Fruit fly (Drosophila melanogaster): Measurements from ENCODE around the gene CG12951.

The CG12951 gene

dm6 chr3R:9328411-9328810 is 1.7 kb downstream of the CG12951 start, which contains the start of gene CG8861:
Gene CG8861, minus strand, starts transcription at chr3R:9328511.
- TF ChIP-seq usp (GFP tag; optimal IDR thresholded peaks at IDR 0.05), result no peak
- no peak for TF ChIP-seq psq (optimal IDR thresholded peaks at IDR 0.05)
- no peak for TF ChIP-seq Dll (optimal IDR thresholded peaks at IDR 0.05)
- TF ChIP-seq EcR (GFP tag; optimal IDR thresholded peaks at IDR 0.05), result no peak
- TF ChIP-seq pan (optimal IDR thresholded peaks at IDR 0.05), result no peak
- TF ChIP-seq CG8478 (optimal IDR thresholded peaks at IDR 0.05), result no peak

dm6 chr3R:9321470-9321869 is 8.7 kb downstream of the CG12951 start, which contains the start of gene HP1e:
Gene HP1e, plus strand, starts transcription at chr3R:9321770.
- TF ChIP-seq CG8478 (optimal IDR thresholded peaks at IDR 0.05) (no peak), Dll (optimal IDR thresholded peaks at IDR 0.05) (no peak), psq (optimal IDR thresholded peaks at IDR 0.05) (no peak), EcR (GFP tag; optimal IDR thresholded peaks at IDR 0.05) (no peak), pan (optimal IDR thresholded peaks at IDR 0.05) (no peak), usp (GFP tag; optimal IDR thresholded peaks at IDR 0.05) (no peak)

dm6 chr3R:9297163-9297562 is 33.0 kb downstream of the CG12951 start:
- no peak for TF ChIP-seq usp (GFP tag; optimal IDR thresholded peaks at IDR 0.05)

dm6 chr3R:9287710-9288109 is 42.4 kb downstream of the CG12951 start:
- TF ChIP-seq Dll (optimal IDR thresholded peaks at IDR 0.05), result no peak
- TF ChIP-seq pan (optimal IDR thresholded peaks at IDR 0.05), result no peak
- no peak for TF ChIP-seq CG8478 (optimal IDR thresholded peaks at IDR 0.05)
- TF ChIP-seq EcR (GFP tag; optimal IDR thresholded peaks at IDR 0.05), result no peak

Data from whole organism.